Fruit fly (Drosophila melanogaster): ENCODE measurements around the gene CG31103.

dm6 chr3R:25178521-25178920 is 40.6 kb upstream of the CG31103 start:
- TF ChIP-seq CG8478 (optimal IDR thresholded peaks at IDR 0.05) (no peak), CTCF (optimal IDR thresholded peaks at IDR 0.05) (no peak)

Measured in S2 (cell line).